Fruit fly (Drosophila melanogaster) whole organism, embryonic: ENCODE data around the gene Spps.

Source experiments
- Atf-2 ChIP-seq: fragments of 200-800 bp; sonication (Bioruptor generic); optimal IDR thresholded peaks from 2 replicates; lab custom pipeline; 2016; ENCODE audit warnings: missing biosample characterization, missing genetic modification characterization
- Atf3 ChIP-seq: fragments of 200-800 bp; sonication (Bioruptor generic); optimal IDR thresholded peaks from 3 replicates; lab custom pipeline; 2016; ENCODE audit warnings: missing biosample characterization, missing genetic modification characterization
- B-H2 ChIP-seq: fragments of 200-800 bp; sonication (Bioruptor generic); optimal IDR thresholded peaks from 2 replicates; lab custom pipeline; 2018; ENCODE audit warnings: missing biosample characterization, mild to moderate bottlenecking, missing genetic modification characterization
- CG11723 ChIP-seq: fragments of 200-800 bp; sonication (Bioruptor generic); optimal IDR thresholded peaks from 2 replicates; lab custom pipeline; 2017; ENCODE audit warnings: missing biosample characterization, mild to moderate bottlenecking, missing genetic modification characterization
- CG12299 ChIP-seq: fragments of 200-800 bp; sonication (Bioruptor generic); optimal IDR thresholded peaks from 2 replicates; lab custom pipeline; 2018; ENCODE audit warnings: missing biosample characterization, mild to moderate bottlenecking, missing genetic modification characterization
- CG14050 ChIP-seq: fragments of 200-800 bp; sonication (Bioruptor generic); IDR thresholded peaks from 3 replicates; pipeline ENCODE4 v1.3.6; 2022; ENCODE audit warnings: missing biosample characterization, missing genetic modification characterization
- CG16813 ChIP-seq: fragments of 200-800 bp; sonication (Bioruptor generic); IDR thresholded peaks from 3 replicates; pipeline ENCODE4 v1.3.6; 2022; ENCODE audit warnings: missing biosample characterization, missing genetic modification characterization; ENCODE audit not compliant: partially characterized antibody
- CG17802 ChIP-seq: fragments of 200-800 bp; sonication (Bioruptor generic); optimal IDR thresholded peaks from 2 replicates; lab custom pipeline; 2018; ENCODE audit warnings: missing biosample characterization, mild to moderate bottlenecking, missing genetic modification characterization, moderate library complexity
- CG18764 ChIP-seq: fragments of 200-800 bp; sonication (Bioruptor generic); optimal IDR thresholded peaks from 3 replicates; lab custom pipeline; 2016; ENCODE audit warnings: missing biosample characterization, missing genetic modification characterization
- CG2129 ChIP-seq: fragments of 200-800 bp; sonication (Bioruptor generic); IDR thresholded peaks from 2 replicates; pipeline ENCODE4 v1.3.6; 2022; ENCODE audit warnings: missing biosample characterization, missing genetic modification characterization; ENCODE audit not compliant: partially characterized antibody
- CG2199 ChIP-seq: fragments of 200-800 bp; sonication (Bioruptor generic); IDR thresholded peaks from 3 replicates; pipeline ENCODE4 v1.3.6; 2022; ENCODE audit warnings: missing biosample characterization, missing genetic modification characterization
- CG34422 ChIP-seq: fragments of 200-800 bp; sonication (Bioruptor generic); IDR thresholded peaks from 3 replicates; pipeline ENCODE4 v1.3.6; 2022; ENCODE audit warnings: missing biosample characterization, missing genetic modification characterization
- CG3995 ChIP-seq: fragments of 200-800 bp; sonication (Bioruptor generic); optimal IDR thresholded peaks from 3 replicates; lab custom pipeline; 2016; ENCODE audit warnings: missing biosample characterization, missing genetic modification characterization
- CG4820 ChIP-seq: fragments of 200-800 bp; sonication (Bioruptor generic); optimal IDR thresholded peaks from 3 replicates; lab custom pipeline; 2016; ENCODE audit warnings: missing biosample characterization, missing genetic modification characterization
- CoRest ChIP-seq: fragments of 200-800 bp; sonication (Bioruptor generic); optimal IDR thresholded peaks from 3 replicates; lab custom pipeline; 2018; ENCODE audit warnings: missing biosample characterization, mild to moderate bottlenecking, missing genetic modification characterization, moderate library complexity
- Dll ChIP-seq: fragments of 200-800 bp; sonication (Bioruptor generic); IDR thresholded peaks from 4 replicates; pipeline ENCODE4 v1.3.6; 2022; ENCODE audit warnings: missing biosample characterization, missing genetic modification characterization; ENCODE audit not compliant: partially characterized antibody
- Fer2 ChIP-seq: fragments of 200-800 bp; sonication (Bioruptor generic); optimal IDR thresholded peaks from 2 replicates; lab custom pipeline; 2018; ENCODE audit warnings: missing biosample characterization, mild to moderate bottlenecking, missing genetic modification characterization, moderate library complexity
- GATAe ChIP-seq: fragments of 200-800 bp; sonication (Bioruptor generic); conservative IDR thresholded peaks from 2 replicates; pipeline ENCODE4 v1.3.6; 2022; ENCODE audit warnings: missing biosample characterization, missing genetic modification characterization
- Hand ChIP-seq: fragments of 200-800 bp; sonication (Bioruptor generic); optimal IDR thresholded peaks from 2 replicates; lab custom pipeline; 2017; ENCODE audit warnings: mild to moderate bottlenecking, missing biosample characterization, missing genetic modification reagents, missing genetic modification characterization
- HmgD ChIP-seq: fragments of 200-800 bp; sonication (Bioruptor generic); optimal IDR thresholded peaks from 3 replicates; lab custom pipeline; 2016; ENCODE audit warnings: missing biosample characterization, missing genetic modification characterization
- Hr3 ChIP-seq: fragments of 200-800 bp; sonication (Bioruptor generic); optimal IDR thresholded peaks from 3 replicates; lab custom pipeline; 2016; ENCODE audit warnings: missing biosample characterization, missing genetic modification characterization
- Med ChIP-seq: fragments of 200-800 bp; sonication (Bioruptor generic); peaks from one replicate; lab custom pipeline; 2016; ENCODE audit warnings: missing biosample characterization, missing genetic modification characterization, mild to moderate bottlenecking, inconsistent platforms, moderate library complexity
- Scr ChIP-seq: fragments of 200-800 bp; sonication (Bioruptor generic); IDR thresholded peaks from 2 replicates; pipeline ENCODE4 v1.3.6; 2022; ENCODE audit warnings: missing biosample characterization, missing genetic modification characterization; ENCODE audit not compliant: partially characterized antibody
- Sin3A ChIP-seq: fragments of >200 bp; optimal IDR thresholded peaks from 2 replicates; lab custom pipeline; 2018
- Sry-β ChIP-seq: fragments of 200-800 bp; sonication (Bioruptor generic); optimal IDR thresholded peaks from 2 replicates; lab custom pipeline; 2018; ENCODE audit warnings: missing biosample characterization, mild to moderate bottlenecking, missing genetic modification characterization, moderate library complexity
- Usf ChIP-seq: fragments of 200-800 bp; sonication (Bioruptor generic); optimal IDR thresholded peaks from 2 replicates; lab custom pipeline; 2017; ENCODE audit warnings: missing genotype, missing biosample characterization, missing genetic modification characterization
- Xbp1 ChIP-seq: fragments of 200-800 bp; sonication (Bioruptor generic); optimal IDR thresholded peaks from 3 replicates; lab custom pipeline; 2016; ENCODE audit warnings: missing biosample characterization, mild to moderate bottlenecking, missing genetic modification characterization
- ac ChIP-seq: fragments of 200-800 bp; sonication (Bioruptor generic); optimal IDR thresholded peaks from 3 replicates; lab custom pipeline; 2017; ENCODE audit warnings: missing biosample characterization, mild to moderate bottlenecking, missing genetic modification characterization
- aop ChIP-seq: fragments of 200-800 bp; sonication (Bioruptor generic); IDR thresholded peaks from 2 replicates; pipeline ENCODE4 v1.3.6; 2022; ENCODE audit warnings: missing biosample characterization, missing genetic modification characterization
- bowl ChIP-seq: fragments of 200-800 bp; sonication (Bioruptor generic); IDR thresholded peaks from 2 replicates; pipeline ENCODE4 v1.3.6; 2022; ENCODE audit warnings: missing biosample characterization, missing genetic modification characterization
- caup ChIP-seq: fragments of 200-800 bp; sonication (Bioruptor generic); optimal IDR thresholded peaks from 3 replicates; lab custom pipeline; 2017; ENCODE audit warnings: missing biosample characterization, mild to moderate bottlenecking, missing genetic modification characterization, moderate library complexity; ENCODE audit not compliant: severe bottlenecking
- chinmo ChIP-seq: fragments of 200-800 bp; sonication (Bioruptor generic); IDR thresholded peaks from 4 replicates; pipeline ENCODE4 v1.3.6; 2022; ENCODE audit warnings: missing biosample characterization, missing genetic modification characterization; ENCODE audit not compliant: partially characterized antibody
- crc ChIP-seq: fragments of 200-800 bp; sonication (Bioruptor generic); optimal IDR thresholded peaks from 2 replicates; lab custom pipeline; 2016; ENCODE audit warnings: missing biosample characterization, missing genetic modification characterization
- danr ChIP-seq: fragments of 200-800 bp; sonication (Bioruptor generic); IDR thresholded peaks from 2 replicates; pipeline ENCODE4 v1.3.6; 2022; ENCODE audit warnings: missing biosample characterization, missing genetic modification characterization
- dimm ChIP-seq: fragments of 200-800 bp; sonication (Bioruptor generic); IDR thresholded peaks from 2 replicates; pipeline ENCODE4 v1.3.6; 2022; ENCODE audit warnings: missing biosample characterization, missing genetic modification characterization
- dmrt99B ChIP-seq: fragments of 200-800 bp; sonication (Bioruptor generic); optimal IDR thresholded peaks from 2 replicates; lab custom pipeline; 2018; ENCODE audit warnings: missing biosample characterization, mild to moderate bottlenecking, missing genetic modification characterization, moderate library complexity
- fd64A ChIP-seq: fragments of 200-800 bp; sonication (Bioruptor generic); optimal IDR thresholded peaks from 3 replicates; lab custom pipeline; 2018; ENCODE audit warnings: missing biosample characterization, mild to moderate bottlenecking, missing genetic modification characterization
- fru ChIP-seq: fragments of >200 bp; optimal IDR thresholded peaks from 2 replicates; lab custom pipeline; 2017
- gsb-n ChIP-seq: fragments of 200-800 bp; sonication (Bioruptor generic); optimal IDR thresholded peaks from 3 replicates; lab custom pipeline; 2018; ENCODE audit warnings: missing biosample characterization, mild to moderate bottlenecking, missing genetic modification characterization
- hbn ChIP-seq: fragments of 200-800 bp; sonication (Bioruptor generic); IDR thresholded peaks from 2 replicates; pipeline ENCODE4 v1.3.6; 2022; ENCODE audit warnings: missing biosample characterization, missing genetic modification characterization; ENCODE audit not compliant: partially characterized antibody
- klu ChIP-seq: fragments of 200-800 bp; sonication (Bioruptor generic); IDR thresholded peaks from 2 replicates; pipeline ENCODE4 v1.3.6; 2022; ENCODE audit warnings: missing biosample characterization, missing genetic modification characterization
- lilli ChIP-seq: fragments of 200-800 bp; sonication (Bioruptor generic); optimal IDR thresholded peaks from 3 replicates; lab custom pipeline; 2016; ENCODE audit warnings: missing biosample characterization, missing genetic modification characterization
- mirr ChIP-seq: fragments of 200-800 bp; sonication (Bioruptor generic); optimal IDR thresholded peaks from 3 replicates; lab custom pipeline; 2018; ENCODE audit warnings: missing biosample characterization, mild to moderate bottlenecking, missing genetic modification characterization
- onecut ChIP-seq: fragments of 200-800 bp; sonication (Bioruptor generic); IDR thresholded peaks from 2 replicates; pipeline ENCODE4 v1.3.6; 2022; ENCODE audit warnings: missing biosample characterization, missing genetic modification characterization
- row ChIP-seq: fragments of 200-800 bp; sonication (Bioruptor generic); IDR thresholded peaks from 3 replicates; pipeline ENCODE4 v1.3.6; 2022; ENCODE audit warnings: missing biosample characterization, missing genetic modification characterization
- stwl ChIP-seq: fragments of 200-800 bp; sonication (Bioruptor generic); optimal IDR thresholded peaks from 3 replicates; lab custom pipeline; 2018; ENCODE audit warnings: missing biosample characterization, mild to moderate bottlenecking, missing genetic modification characterization, moderate library complexity
- trem ChIP-seq: fragments of 200-800 bp; optimal IDR thresholded peaks from 3 replicates; lab custom pipeline; 2019; ENCODE audit warnings: missing biosample characterization, mild to moderate bottlenecking, missing genetic modification characterization, moderate library complexity
- unpg ChIP-seq: fragments of 200-800 bp; sonication (Bioruptor generic); optimal IDR thresholded peaks from 3 replicates; lab custom pipeline; 2018; ENCODE audit warnings: missing biosample characterization, mild to moderate bottlenecking, missing genetic modification characterization, moderate library complexity
- z ChIP-seq: fragments of 200-800 bp; sonication (Bioruptor generic); IDR thresholded peaks from 3 replicates; pipeline ENCODE4 v1.3.6; 2022; ENCODE audit warnings: missing biosample characterization, missing genetic modification characterization

Gene Spps

dm6 chr3R:24230423-24231205 is 3.9 kb upstream of the Spps start, which contains the start of gene mask (continued):
- peak; percentile 79 for TF ChIP-seq CG34422 (GFP tag; lab: Robert Waterston, UW)
- TF ChIP-seq onecut (GFP tag; lab: Robert Waterston, UW), result peak; percentile 74
- TF ChIP-seq row, result peak; percentile 48; the same call in 1 of the 3 replicates
- peak; percentile 63 for TF ChIP-seq CoRest
- TF ChIP-seq B-H2 (GFP tag; lab: Kevin White, UChicago), result peak; percentile 91
- TF ChIP-seq hbn (GFP tag; lab: Robert Waterston, UW), result no peak
- TF ChIP-seq CG12299 (tag; lab: Kevin White, UChicago), result peak; percentile 54
- TF ChIP-seq danr, result peak; percentile 16; the same call in 1 of the 2 replicates
- peak; percentile 55 for TF ChIP-seq ac
- peak; percentile 68 for TF ChIP-seq lilli (GFP tag; lab: Kevin White, UChicago)
- no peak for TF ChIP-seq CG2129
- peak; percentile 61 for TF ChIP-seq Atf-2 (GFP tag; lab: Kevin White, UChicago)
- TF ChIP-seq trem (tag; lab: Kevin White, UChicago), result peak; percentile 16
- TF ChIP-seq Dll (GFP tag; lab: Robert Waterston, UW), result 0 out of 4 replicates have a peak, but pooled peaks have one; percentile 6
- no peak for TF ChIP-seq klu
- TF ChIP-seq dmrt99B (tag; lab: Kevin White, UChicago), result no peak
- TF ChIP-seq CG14050, result peak; percentile 58
- TF ChIP-seq Hr3 (GFP tag; lab: Kevin White, UChicago), result peak; percentile 45
- TF ChIP-seq CG4820 (GFP tag; lab: Kevin White, UChicago), result peak; percentile 47
- TF ChIP-seq Scr (GFP tag; lab: Robert Waterston, UW), result 0 out of 2 replicates have a peak, but pooled peaks have one; percentile 5
- no peak for TF ChIP-seq fru
- TF ChIP-seq CG17802 (tag; lab: Kevin White, UChicago), result peak; percentile 53
- peak; percentile 70 for TF ChIP-seq CG11723 (GFP tag; lab: Kevin White, UChicago)
- TF ChIP-seq CG18764, result peak; percentile 57
- TF ChIP-seq dimm (GFP tag; lab: Robert Waterston, UW), result 0 out of 2 replicates have a peak, but pooled peaks have one; percentile 42
- peak; percentile 91 for TF ChIP-seq caup
- TF ChIP-seq Usf (GFP tag; lab: Kevin White, UChicago), result peak; percentile 74
- peak; percentile 25 for TF ChIP-seq fd64A (GFP tag; lab: Kevin White, UChicago)
- TF ChIP-seq Sry-β (GFP tag; lab: Kevin White, UChicago), result peak; percentile 35
- peak; percentile 82 for TF ChIP-seq Fer2
- TF ChIP-seq stwl (tag; lab: Kevin White, UChicago), result peak; percentile 59
- peak; percentile 73 for TF ChIP-seq Atf3
- peak; percentile 61 for TF ChIP-seq unpg (GFP tag; lab: Kevin White, UChicago)
- peak; percentile 43 for TF ChIP-seq Sin3A (lab: Kevin White, UChicago)
- TF ChIP-seq Med (GFP tag; lab: Kevin White, UChicago), result peak; percentile 98
- peak; percentile 58 for TF ChIP-seq bowl (GFP tag; lab: Robert Waterston, UW)
- no peak for TF ChIP-seq aop (GFP tag; lab: Robert Waterston, UW)
- TF ChIP-seq GATAe (GFP tag; lab: Robert Waterston, UW), result no peak; the same call in 1 of the 2 replicates
- peak; percentile 41 for TF ChIP-seq gsb-n
- no peak for TF ChIP-seq z (GFP tag; lab: Robert Waterston, UW)
- TF ChIP-seq CG16813 (GFP tag; lab: Robert Waterston, UW), result no peak; the same call in 2 of the 3 replicates
- TF ChIP-seq CG3995 (GFP tag; lab: Kevin White, UChicago), result peak; percentile 71
- peak; percentile 82 for TF ChIP-seq crc (GFP tag; lab: Kevin White, UChicago)
- TF ChIP-seq mirr (GFP tag; lab: Kevin White, UChicago), result peak; percentile 94
- peak; percentile 67 for TF ChIP-seq Hand (GFP tag; lab: Kevin White, UChicago)
- TF ChIP-seq CG2199 (GFP tag; lab: Robert Waterston, UW), result no peak
- TF ChIP-seq HmgD (GFP tag; lab: Kevin White, UChicago), result peak; percentile 74
- peak; percentile 74 for TF ChIP-seq Xbp1 (GFP tag; lab: Kevin White, UChicago)
- TF ChIP-seq chinmo (GFP tag; lab: Robert Waterston, UW), result no peak
